Fruit fly (Drosophila melanogaster): ENCODE measurements around the gene CG31516.

- TF ChIP-seq psq (optimal IDR thresholded peaks at IDR 0.05), result no peak
- TF ChIP-seq CG8478 (optimal IDR thresholded peaks at IDR 0.05), result no peak
Measured at dm6 chr3R:4241776-4242175, 21.8 kb upstream of the CG31516 start.

All from whole organism.